Worm (Caenorhabditis elegans): Measurements from ENCODE around the gene C33D3.3.

Gene C33D3.3

ce11 chrX:10507971-10508370, 22.8 kb downstream of the C33D3.3 start:
- TF ChIP-seq ceh-19 (GFP tag; optimal IDR thresholded peaks at IDR 0.05) = no peak
- TF ChIP-seq gmeb-2 (tag; optimal IDR thresholded peaks at IDR 0.05) = no peak
- no peak for TF ChIP-seq dve-1 (tag; optimal IDR thresholded peaks at IDR 0.05)
- no peak for TF ChIP-seq hlh-13 (GFP tag; optimal IDR thresholded peaks at IDR 0.05)
- TF ChIP-seq mec-3 (tag; optimal IDR thresholded peaks at IDR 0.05; ENCODE audit: borderline replicate concordance) = no peak
- no peak for TF ChIP-seq npax-4 (tag; optimal IDR thresholded peaks at IDR 0.05)

ce11 chrX:10514056-10514455, 28.9 kb downstream of the C33D3.3 start:
- TF ChIP-seq npax-4 (tag; optimal IDR thresholded peaks at IDR 0.05) (no peak), ttx-3 (tag; optimal IDR thresholded peaks at IDR 0.05) (no peak), fkh-6 (tag; optimal IDR thresholded peaks at IDR 0.05) (no peak), hlh-15 (tag; optimal IDR thresholded peaks at IDR 0.05) (no peak), sox-4 (tag; optimal IDR thresholded peaks at IDR 0.05) (no peak), unc-86 (tag; optimal IDR thresholded peaks at IDR 0.05) (no peak), sdc-2 (tag; optimal IDR thresholded peaks at IDR 0.05) (no peak), pag-3 (tag; optimal IDR thresholded peaks at IDR 0.05; ENCODE audit: borderline replicate concordance) (no peak), gmeb-2 (tag; optimal IDR thresholded peaks at IDR 0.05) (no peak), T23F11.4 (GFP tag; optimal IDR thresholded peaks at IDR 0.05) (no peak), eyg-1 (tag; optimal IDR thresholded peaks at IDR 0.05) (no peak)

ce11 chrX:10514834-10515233, 29.7 kb downstream of the C33D3.3 start:
- TF ChIP-seq C38D4.7 (GFP tag; optimal IDR thresholded peaks at IDR 0.05) (no peak), ceh-14 (tag; optimal IDR thresholded peaks at IDR 0.05) (no peak), nfya-1 (tag; optimal IDR thresholded peaks at IDR 0.05) (peak; percentile 59), che-1 (tag; optimal IDR thresholded peaks at IDR 0.05) (no peak)

ce11 chrX:10516549-10516948, 31.4 kb downstream of the C33D3.3 start:
- TF ChIP-seq ceh-48 (tag; optimal IDR thresholded peaks at IDR 0.05) = no peak
- TF ChIP-seq ceh-22 (tag; optimal IDR thresholded peaks at IDR 0.05) = no peak
- no peak for TF ChIP-seq pha-4 (tag; optimal IDR thresholded peaks at IDR 0.05)
- TF ChIP-seq K02D7.2 (tag; optimal IDR thresholded peaks at IDR 0.05) = no peak
- TF ChIP-seq pros-1 (tag; optimal IDR thresholded peaks at IDR 0.05) = no peak
- no peak for TF ChIP-seq rnt-1 (tag; optimal IDR thresholded peaks at IDR 0.05)
- no peak for TF ChIP-seq ceh-18 (tag; optimal IDR thresholded peaks at IDR 0.05)

- TF ChIP-seq ttx-3 (tag; optimal IDR thresholded peaks at IDR 0.05) = no peak
- TF ChIP-seq F13H6.1 (tag; optimal IDR thresholded peaks at IDR 0.05) = no peak
- no peak for TF ChIP-seq unc-3 (GFP tag; conservative IDR thresholded peaks at IDR 0.05)
- TF ChIP-seq unc-3 (tag; optimal IDR thresholded peaks at IDR 0.05) = no peak
- TF ChIP-seq ceh-14 (tag; optimal IDR thresholded peaks at IDR 0.05) = no peak
- no peak for TF ChIP-seq sox-4 (tag; optimal IDR thresholded peaks at IDR 0.05)
- TF ChIP-seq unc-42 (tag; optimal IDR thresholded peaks at IDR 0.05) = no peak
- TF ChIP-seq pha-4 (tag; optimal IDR thresholded peaks at IDR 0.05) = no peak
- TF ChIP-seq ceh-34 (tag; optimal IDR thresholded peaks at IDR 0.05) = no peak
- TF ChIP-seq C08G9.2 (tag; optimal IDR thresholded peaks at IDR 0.05) = no peak
- no peak for TF ChIP-seq sox-2 (GFP tag; IDR thresholded peaks at IDR 0.05)
- no peak for TF ChIP-seq pax-1 (tag; optimal IDR thresholded peaks at IDR 0.05)
Measured at ce11 chrX:10520185-10520584, 35.0 kb downstream of the C33D3.3 start.

ce11 chrX:10521313-10521712, 36.2 kb downstream of the C33D3.3 start, which contains the start of gene F14F3.4:
F14F3.4 (minus strand) TSS chrX:10521413.
- no peak for TF ChIP-seq hlh-8 (tag; optimal IDR thresholded peaks at IDR 0.05)
- TF ChIP-seq madf-2 (tag; optimal IDR thresholded peaks at IDR 0.05) = no peak
- no peak for TF ChIP-seq lim-6 (tag; optimal IDR thresholded peaks at IDR 0.05)
- no peak for TF ChIP-seq che-1 (tag; optimal IDR thresholded peaks at IDR 0.05)
- no peak for TF ChIP-seq K02D7.2 (tag; optimal IDR thresholded peaks at IDR 0.05)
- TF ChIP-seq nfya-1 (tag; optimal IDR thresholded peaks at IDR 0.05) = no peak
